Fruit fly (Drosophila melanogaster) whole organism, prepupa: ENCODE results near the gene CG9184.

Experiments
- CG10631 ChIP-seq: fragments of 200-800 bp; sonication (Bioruptor generic); optimal IDR thresholded peaks from 2 replicates; lab custom pipeline; 2016; ENCODE audit warnings: missing biosample characterization, missing genetic modification characterization
- CG11294 ChIP-seq: fragments of 200-800 bp; sonication (Bioruptor generic); IDR thresholded peaks from 2 replicates; pipeline ENCODE4 v1.3.6; 2022; ENCODE audit warnings: missing biosample characterization, missing genetic modification characterization
- CG11762 ChIP-seq: fragments of 200-800 bp; sonication (Bioruptor generic); optimal IDR thresholded peaks from 3 replicates; lab custom pipeline; 2016; ENCODE audit warnings: missing biosample characterization, missing genetic modification characterization; ENCODE audit not compliant: insufficient read depth
- CG11902 ChIP-seq: fragments of 200-800 bp; sonication (Bioruptor generic); optimal IDR thresholded peaks from 3 replicates; lab custom pipeline; 2016; ENCODE audit warnings: missing biosample characterization, missing genetic modification characterization
- CG1621 ChIP-seq: fragments of 200-800 bp; sonication (Bioruptor generic); optimal IDR thresholded peaks from 3 replicates; lab custom pipeline; 2018; ENCODE audit warnings: missing biosample characterization, mild to moderate bottlenecking, missing genetic modification characterization
- CG16779 ChIP-seq: fragments of 200-800 bp; sonication (Bioruptor generic); optimal IDR thresholded peaks from 3 replicates; lab custom pipeline; 2017; ENCODE audit warnings: missing biosample characterization, mild to moderate bottlenecking, missing genetic modification characterization
- CG3032 ChIP-seq: fragments of 200-800 bp; optimal IDR thresholded peaks from 2 replicates; lab custom pipeline; 2019; ENCODE audit warnings: missing biosample characterization, mild to moderate bottlenecking, missing genetic modification characterization, moderate library complexity
- CG31627 ChIP-seq: fragments of 200-800 bp; sonication (Bioruptor generic); optimal IDR thresholded peaks from 3 replicates; lab custom pipeline; 2016; ENCODE audit warnings: missing biosample characterization, missing genetic modification characterization
- CG32006 ChIP-seq: fragments of 200-800 bp; sonication (Bioruptor generic); optimal IDR thresholded peaks from 3 replicates; lab custom pipeline; 2017; ENCODE audit warnings: missing biosample characterization, mild to moderate bottlenecking, missing genetic modification characterization
- CG34406 ChIP-seq: fragments of 200-800 bp; sonication (Bioruptor generic); optimal IDR thresholded peaks from 3 replicates; lab custom pipeline; 2016; ENCODE audit warnings: missing biosample characterization, missing genetic modification characterization
- CG3919 ChIP-seq: fragments of 200-800 bp; sonication (Bioruptor generic); optimal IDR thresholded peaks from 3 replicates; lab custom pipeline; 2016; ENCODE audit warnings: missing biosample characterization, missing genetic modification characterization
- CG4318 ChIP-seq: fragments of 200-800 bp; sonication (Bioruptor generic); optimal IDR thresholded peaks from 3 replicates; lab custom pipeline; 2017; ENCODE audit warnings: missing biosample characterization, mild to moderate bottlenecking, missing genetic modification characterization
- CG6163 ChIP-seq: fragments of 200-800 bp; sonication (Bioruptor generic); IDR thresholded peaks from 3 replicates; pipeline ENCODE4 v1.3.6; 2022; ENCODE audit warnings: missing biosample characterization, missing genetic modification characterization
- CG6276 ChIP-seq: fragments of 200-800 bp; sonication (Bioruptor generic); optimal IDR thresholded peaks from 2 replicates; lab custom pipeline; 2017; ENCODE audit warnings: missing biosample characterization, mild to moderate bottlenecking, missing genetic modification characterization
- CG6792 ChIP-seq: fragments of 200-800 bp; sonication (Bioruptor generic); optimal IDR thresholded peaks from 3 replicates; lab custom pipeline; 2016; ENCODE audit warnings: missing biosample characterization, missing genetic modification characterization
- CG6808 ChIP-seq: fragments of 200-800 bp; sonication (Bioruptor generic); optimal IDR thresholded peaks from 3 replicates; lab custom pipeline; 2017; ENCODE audit warnings: missing biosample characterization, missing genetic modification characterization, mild to moderate bottlenecking, moderate library complexity, missing genetic modification reagents
- CG6854 ChIP-seq: fragments of 200-800 bp; sonication (Bioruptor generic); optimal IDR thresholded peaks from 2 replicates; lab custom pipeline; 2017; ENCODE audit warnings: missing biosample characterization, mild to moderate bottlenecking, missing genetic modification characterization
- CG7368 ChIP-seq: fragments of 200-800 bp; sonication (Bioruptor generic); optimal IDR thresholded peaks from 3 replicates; lab custom pipeline; 2016; ENCODE audit warnings: missing biosample characterization, missing genetic modification characterization
- CG8119 ChIP-seq: fragments of 200-800 bp; sonication (Bioruptor generic); IDR thresholded peaks from 3 replicates; pipeline ENCODE4 v1.3.6; 2022; ENCODE audit warnings: missing biosample characterization, missing genetic modification characterization
- CG8319 ChIP-seq: fragments of 200-800 bp; sonication (Bioruptor generic); optimal IDR thresholded peaks from 3 replicates; lab custom pipeline; 2016; ENCODE audit warnings: missing biosample characterization, missing genetic modification characterization
- CG8632 ChIP-seq: fragments of 200-800 bp; sonication (Bioruptor generic); optimal IDR thresholded peaks from 3 replicates; lab custom pipeline; 2016; ENCODE audit warnings: missing biosample characterization, missing genetic modification characterization
- CG9139 ChIP-seq: fragments of 200-800 bp; sonication (Bioruptor generic); optimal IDR thresholded peaks from 3 replicates; lab custom pipeline; 2017; ENCODE audit warnings: missing biosample characterization, mild to moderate bottlenecking, missing genetic modification characterization
- Eip75B ChIP-seq: fragments of 200-800 bp; sonication (Bioruptor generic); optimal IDR thresholded peaks from 3 replicates; lab custom pipeline; 2016; ENCODE audit warnings: missing biosample characterization, missing genetic modification characterization
- Eip78C ChIP-seq: fragments of 200-800 bp; sonication (Bioruptor generic); peaks from one replicate; lab custom pipeline; 2016; ENCODE audit warnings: missing biosample characterization, missing genetic modification characterization
- Eip93F ChIP-seq: fragments of 200-800 bp; sonication (Bioruptor generic); optimal IDR thresholded peaks from 2 replicates; lab custom pipeline; 2016; ENCODE audit warnings: missing biosample characterization, mild to moderate bottlenecking, missing genetic modification characterization
- Ets21C ChIP-seq: fragments of 200-800 bp; sonication (Bioruptor generic); optimal IDR thresholded peaks from 3 replicates; lab custom pipeline; 2016; ENCODE audit warnings: missing biosample characterization, missing genetic modification characterization
- Ets96B ChIP-seq: fragments of 200-800 bp; optimal IDR thresholded peaks from 2 replicates; lab custom pipeline; 2019; ENCODE audit warnings: missing biosample characterization, mild to moderate bottlenecking, missing genetic modification characterization, moderate library complexity
- Gug ChIP-seq: fragments of 200-800 bp; sonication (Bioruptor generic); IDR thresholded peaks from 2 replicates; pipeline ENCODE4 v1.3.6; 2022; ENCODE audit warnings: missing biosample characterization, missing genetic modification characterization
- Hr38 ChIP-seq: sonication (Bioruptor generic); optimal IDR thresholded peaks from 2 replicates; lab custom pipeline; 2016; ENCODE audit warnings: missing biosample characterization, missing genetic modification characterization
- Hr39 ChIP-seq: fragments of 200-800 bp; sonication (Bioruptor generic); optimal IDR thresholded peaks from 2 replicates; lab custom pipeline; 2016; ENCODE audit warnings: missing biosample characterization, missing genetic modification characterization
- Sox102F ChIP-seq: fragments of 200-800 bp; sonication (Bioruptor generic); optimal IDR thresholded peaks from 2 replicates; lab custom pipeline; 2016; ENCODE audit warnings: missing biosample characterization, mild to moderate bottlenecking, missing genetic modification characterization
- Sox14 ChIP-seq: fragments of 200-800 bp; sonication (Bioruptor generic); optimal IDR thresholded peaks from 3 replicates; lab custom pipeline; 2016; ENCODE audit warnings: missing biosample characterization, missing genetic modification characterization
- Sox15 ChIP-seq: fragments of 200-800 bp; sonication (Bioruptor generic); optimal IDR thresholded peaks from 3 replicates; lab custom pipeline; 2016; ENCODE audit warnings: missing biosample characterization, missing genetic modification characterization
- achi ChIP-seq: fragments of 200-800 bp; sonication (Bioruptor generic); optimal IDR thresholded peaks from 3 replicates; lab custom pipeline; 2016; ENCODE audit warnings: missing biosample characterization, missing genetic modification characterization
- acj6 ChIP-seq: fragments of 200-800 bp; sonication (Bioruptor generic); optimal IDR thresholded peaks from 3 replicates; lab custom pipeline; 2016; ENCODE audit warnings: missing biosample characterization, missing genetic modification characterization
- cyc ChIP-seq: fragments of 200-800 bp; sonication (Bioruptor generic); optimal IDR thresholded peaks from 3 replicates; lab custom pipeline; 2016; ENCODE audit warnings: missing biosample characterization, missing genetic modification characterization
- dsx ChIP-seq: fragments of 200-800 bp; optimal IDR thresholded peaks from 3 replicates; lab custom pipeline; 2019; ENCODE audit warnings: missing biosample characterization, mild to moderate bottlenecking, missing genetic modification characterization, moderate library complexity; ENCODE audit not compliant: poor library complexity, severe bottlenecking
- eg ChIP-seq: fragments of 200-800 bp; sonication (Bioruptor generic); IDR thresholded peaks from 3 replicates; pipeline ENCODE4 v1.3.6; 2022; ENCODE audit warnings: missing biosample characterization, missing genetic modification characterization
- fd59A ChIP-seq: fragments of 200-800 bp; sonication (Bioruptor generic); optimal IDR thresholded peaks from 2 replicates; lab custom pipeline; 2017; ENCODE audit warnings: missing biosample characterization, mild to moderate bottlenecking, missing genetic modification characterization, missing genetic modification reagents
- fd85E ChIP-seq: fragments of 200-800 bp; sonication (Bioruptor generic); optimal IDR thresholded peaks from 3 replicates; lab custom pipeline; 2016; ENCODE audit warnings: missing biosample characterization, missing genetic modification characterization
- fkh ChIP-seq: fragments of 200-800 bp; sonication (Bioruptor generic); optimal IDR thresholded peaks from 3 replicates; lab custom pipeline; 2017; ENCODE audit warnings: missing biosample characterization, mild to moderate bottlenecking, missing genetic modification characterization, moderate library complexity
- lz ChIP-seq: fragments of 200-800 bp; sonication (Bioruptor generic); optimal IDR thresholded peaks from 3 replicates; lab custom pipeline; 2016; ENCODE audit warnings: missing biosample characterization, missing genetic modification characterization
- net ChIP-seq: fragments of 200-800 bp; sonication (Bioruptor generic); optimal IDR thresholded peaks from 3 replicates; lab custom pipeline; 2016; ENCODE audit warnings: missing biosample characterization, missing genetic modification characterization
- pdm3 ChIP-seq: fragments of 200-800 bp; sonication (Bioruptor generic); optimal IDR thresholded peaks from 3 replicates; lab custom pipeline; 2016; ENCODE audit warnings: missing biosample characterization, missing genetic modification characterization
- spab ChIP-seq: fragments of 200-800 bp; sonication (Bioruptor generic); optimal IDR thresholded peaks from 2 replicates; lab custom pipeline; 2017; ENCODE audit warnings: missing biosample characterization, mild to moderate bottlenecking, missing genetic modification characterization, missing genetic modification reagents
- ss ChIP-seq, 2 experiments: fragments of 200-800 bp; sonication (Bioruptor generic); optimal IDR thresholded peaks; 2 replicates in 1 of 2; 3 replicates in 1 of 2; lab custom pipeline; 2017 to 2018; ENCODE audit warnings: mild to moderate bottlenecking in 2 of 2, missing biosample characterization in 2 of 2, missing genetic modification characterization in 2 of 2, moderate library complexity in 1 of 2
- topi ChIP-seq: fragments of 200-800 bp; sonication (Bioruptor generic); optimal IDR thresholded peaks from 3 replicates; lab custom pipeline; 2016; ENCODE audit warnings: missing biosample characterization, missing genetic modification characterization
- vri ChIP-seq: fragments of 200-800 bp; sonication (Bioruptor generic); optimal IDR thresholded peaks from 3 replicates; lab custom pipeline; 2016; ENCODE audit warnings: missing biosample characterization, mild to moderate bottlenecking, missing genetic modification characterization

Gene CG9184

DNA sequence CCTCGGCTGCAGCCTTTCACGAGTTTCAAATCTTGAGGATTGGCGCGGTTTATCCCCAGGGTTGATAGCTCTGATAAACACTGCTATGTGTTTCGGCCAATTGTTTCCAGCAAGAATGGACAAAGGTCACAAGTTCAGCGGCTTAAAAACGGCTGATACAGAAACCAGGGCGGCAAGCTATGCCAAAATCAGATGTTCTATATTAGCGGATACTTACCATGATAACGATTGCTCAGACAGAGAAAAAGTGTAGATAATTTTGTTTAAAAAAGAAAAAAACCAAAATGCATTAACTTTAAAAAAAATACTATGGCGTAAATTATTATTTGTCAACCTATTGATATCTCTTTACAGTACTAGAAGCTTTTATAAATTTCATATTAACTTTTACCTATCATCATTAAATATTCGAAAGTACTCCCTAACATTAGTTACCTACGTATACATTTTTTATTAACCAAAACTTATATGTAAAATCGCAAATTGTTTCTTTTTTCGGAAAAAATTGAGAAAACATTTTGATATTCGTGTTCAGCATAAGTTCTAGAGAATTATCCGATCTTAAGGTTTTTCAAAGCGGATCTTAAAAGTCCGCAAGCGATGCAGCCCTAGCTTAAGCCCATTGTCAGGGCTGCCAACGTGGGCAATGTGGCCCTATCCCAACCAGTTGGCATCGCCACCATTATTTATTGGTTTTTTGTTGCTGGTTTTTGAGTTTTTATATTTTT lies 9.4 kb downstream of the CG9184 start, which contains the start of the genes sturkopf and Herc4 (continued):
- no peak for TF ChIP-seq fd85E (GFP tag; lab: Kevin White, UChicago)
- TF ChIP-seq CG11294 (GFP tag; lab: Robert Waterston, UW) = no peak
- peak; percentile 79 for TF ChIP-seq topi
- TF ChIP-seq CG6808 (GFP tag; lab: Kevin White, UChicago) = no peak
- TF ChIP-seq Ets96B (tag; lab: Kevin White, UChicago) = peak; percentile 54
- TF ChIP-seq CG9139 = no peak
- TF ChIP-seq CG6854 = peak; percentile 45
- TF ChIP-seq CG3919 = no peak
- peak; percentile 75 for TF ChIP-seq net (GFP tag; lab: Kevin White, UChicago)
- TF ChIP-seq eg = peak; percentile 59; the same call in 2 of the 3 replicates
- no peak for TF ChIP-seq Sox102F (GFP tag; lab: Kevin White, UChicago)
- TF ChIP-seq fkh (GFP tag; lab: Kevin White, UChicago) = no peak
- TF ChIP-seq CG8319 (GFP tag; lab: Kevin White, UChicago) = peak; percentile 55
- peak; percentile 93 for TF ChIP-seq Eip78C
- peak; percentile 85 for TF ChIP-seq CG31627 (GFP tag; lab: Kevin White, UChicago)
- TF ChIP-seq CG8119 (GFP tag; lab: Robert Waterston, UW) = peak; percentile 45
- peak; percentile 34; the same call in 1 of the 2 replicates for TF ChIP-seq Gug (GFP tag; lab: Robert Waterston, UW)
- TF ChIP-seq achi (GFP tag; lab: Kevin White, UChicago) = peak; percentile 68
- TF ChIP-seq CG3032 (tag; lab: Kevin White, UChicago) = peak; percentile 83
- peak; percentile 81 for TF ChIP-seq pdm3 (GFP tag; lab: Kevin White, UChicago)
- TF ChIP-seq Ets21C = no peak
- TF ChIP-seq CG7368 (GFP tag; lab: Kevin White, UChicago) = no peak
- no peak for TF ChIP-seq CG4318 (GFP tag; lab: Kevin White, UChicago)
- peak; percentile 76 for TF ChIP-seq Sox15 (GFP tag; lab: Kevin White, UChicago)
- peak; percentile 57 for TF ChIP-seq CG11762
- peak; percentile 60 for TF ChIP-seq cyc
- no peak for TF ChIP-seq Eip75B (GFP tag; lab: Kevin White, UChicago)
- TF ChIP-seq CG1621 (tag; lab: Kevin White, UChicago) = peak; percentile 38
- TF ChIP-seq CG6163 = peak; percentile 84
- TF ChIP-seq vri (GFP tag; lab: Kevin White, UChicago) = peak; percentile 40
- TF ChIP-seq Eip93F = no peak
- TF ChIP-seq ss (GFP tag; optimal IDR thresholded peaks at IDR 0.05; lab: Kevin White, UChicago) = peak; percentile 40 to 75
- peak; percentile 21 for TF ChIP-seq spab (GFP tag; lab: Kevin White, UChicago)

DNA sequence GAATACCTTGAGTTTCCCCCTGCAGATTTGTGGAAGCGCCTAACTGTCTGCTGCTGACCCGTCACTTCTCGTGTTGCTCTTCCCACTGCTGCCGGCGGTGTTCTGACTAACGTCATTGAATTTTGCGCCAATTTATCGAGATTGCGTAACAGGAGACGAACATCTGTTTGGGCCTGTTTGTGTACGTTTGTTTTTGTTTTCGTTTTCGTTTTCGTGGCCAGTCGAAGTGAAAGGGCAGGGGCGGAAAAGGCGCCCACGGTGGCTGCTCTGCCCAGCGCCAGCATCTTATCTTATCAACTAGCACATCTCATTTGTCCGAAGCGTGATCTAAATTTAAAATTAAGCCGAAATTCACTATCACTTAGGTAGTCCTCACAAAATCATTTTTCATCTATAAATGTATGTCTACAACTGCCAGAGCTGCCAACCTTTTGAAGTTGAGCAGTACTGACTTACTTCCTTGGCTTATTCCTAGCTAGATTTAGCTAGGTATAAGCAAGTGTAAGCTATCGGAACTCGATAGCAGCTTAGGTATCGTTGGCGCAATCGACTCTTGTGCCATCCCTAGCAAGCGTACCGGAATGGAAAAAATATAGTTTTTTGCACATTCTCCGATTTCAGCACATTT lies 15.5 kb downstream of the CG9184 start, which contains the start of the genes Ctr9 and Nt5a:
Gene Ctr9, plus strand, starts transcription at position 220 of the 628 bp plus-strand sequence.
Gene Nt5a, minus strand, starts transcription at position 414 of the 628 bp plus-strand sequence.
- TF ChIP-seq CG10631 (GFP tag; lab: Kevin White, UChicago) = no peak
- no peak for TF ChIP-seq CG11902 (GFP tag; lab: Kevin White, UChicago)
- TF ChIP-seq CG34406 = no peak
- 0 out of 3 replicates have a peak, but pooled peaks have one; percentile 32 for TF ChIP-seq CG6163
- no peak for TF ChIP-seq fkh (GFP tag; lab: Kevin White, UChicago)
- no peak for TF ChIP-seq CG6792 (GFP tag; lab: Kevin White, UChicago)
- TF ChIP-seq topi = no peak
- no peak for TF ChIP-seq CG32006
- no peak for TF ChIP-seq CG16779 (tag; lab: Kevin White, UChicago)
- TF ChIP-seq Sox14 (GFP tag; lab: Kevin White, UChicago) = no peak
- TF ChIP-seq fd59A = no peak
- TF ChIP-seq CG4318 (GFP tag; lab: Kevin White, UChicago) = no peak
- no peak for TF ChIP-seq CG6276
- no peak for TF ChIP-seq dsx (GFP tag; lab: Kevin White, UChicago)
- TF ChIP-seq CG3032 (tag; lab: Kevin White, UChicago) = peak; percentile 50
- no peak for TF ChIP-seq acj6 (GFP tag; lab: Kevin White, UChicago)
- TF ChIP-seq Ets96B (tag; lab: Kevin White, UChicago) = no peak
- no peak for TF ChIP-seq CG8319 (GFP tag; lab: Kevin White, UChicago)
- TF ChIP-seq lz (GFP tag; lab: Kevin White, UChicago) = no peak
- TF ChIP-seq pdm3 (GFP tag; lab: Kevin White, UChicago) = no peak
- TF ChIP-seq Hr38 = no peak
- no peak for TF ChIP-seq ss (GFP tag; optimal IDR thresholded peaks at IDR 0.05; lab: Kevin White, UChicago)
- no peak for TF ChIP-seq CG11762
- no peak for TF ChIP-seq cyc
- TF ChIP-seq Hr39 = no peak
- TF ChIP-seq CG8632 (GFP tag; lab: Kevin White, UChicago) = no peak
- no peak for TF ChIP-seq CG11294 (GFP tag; lab: Robert Waterston, UW)
